Fruit fly (Drosophila melanogaster): ENCODE results near the gene CG42535.
A peak's percentile ranks its signal among the peaks of the same experiment; 100 is the strongest.

Gene CG42535

dm6 chr3L:10675635-10676393 is 45.1 kb upstream of the CG42535 start (continued):
- no peak for TF ChIP-seq cyc (GFP tag; optimal IDR thresholded peaks at IDR 0.05)
- TF ChIP-seq Eip93F (GFP tag; optimal IDR thresholded peaks at IDR 0.05): peak; percentile 71
- TF ChIP-seq Smox (GFP tag; optimal IDR thresholded peaks at IDR 0.05): peak; percentile 2
- no peak for TF ChIP-seq dac (GFP tag; optimal IDR thresholded peaks at IDR 0.05)
- peak; percentile 67 for TF ChIP-seq CG3032 (tag; optimal IDR thresholded peaks at IDR 0.05)
- TF ChIP-seq CG10631 (GFP tag; optimal IDR thresholded peaks at IDR 0.05): peak; percentile 9
- peak; percentile 37 for TF ChIP-seq fd85E (GFP tag; optimal IDR thresholded peaks at IDR 0.05)
- no peak for TF ChIP-seq CG11902 (GFP tag; optimal IDR thresholded peaks at IDR 0.05)
- TF ChIP-seq Blimp-1 (GFP tag; optimal IDR thresholded peaks at IDR 0.05): peak; percentile 26
- peak; percentile 33 for TF ChIP-seq Hr4 (GFP tag; optimal IDR thresholded peaks at IDR 0.05)
- TF ChIP-seq CG9139 (GFP tag; optimal IDR thresholded peaks at IDR 0.05): peak; percentile 90
- TF ChIP-seq salr (GFP tag; optimal IDR thresholded peaks at IDR 0.05): peak in 1 of 2 experiments; percentile 42
- peak; percentile 52 for TF ChIP-seq Met (GFP tag; optimal IDR thresholded peaks at IDR 0.05)
- TF ChIP-seq Eip75B (GFP tag; optimal IDR thresholded peaks at IDR 0.05): peak; percentile 24
- no peak for TF ChIP-seq Hr38 (GFP tag; optimal IDR thresholded peaks at IDR 0.05)
- TF ChIP-seq CG11762 (GFP tag; optimal IDR thresholded peaks at IDR 0.05; ENCODE audit: insufficient read depth): peak; percentile 25
- no peak for TF ChIP-seq svp (GFP tag)
- peak; percentile 65 for TF ChIP-seq vri (GFP tag; optimal IDR thresholded peaks at IDR 0.05)
- TF ChIP-seq Sox15 (GFP tag; optimal IDR thresholded peaks at IDR 0.05): no peak
- TF ChIP-seq spab (GFP tag; optimal IDR thresholded peaks at IDR 0.05): peak; percentile 74
- peak; percentile 73 for TF ChIP-seq CG15336 (GFP tag; IDR thresholded peaks at IDR 0.05)
- peak; percentile 30 for TF ChIP-seq fkh (GFP tag; optimal IDR thresholded peaks at IDR 0.05)
- TF ChIP-seq CG31627 (GFP tag; optimal IDR thresholded peaks at IDR 0.05): no peak
- TF ChIP-seq Lpt (GFP tag; optimal IDR thresholded peaks at IDR 0.05): peak; percentile 62
- peak; percentile 40 for TF ChIP-seq CG8632 (GFP tag; optimal IDR thresholded peaks at IDR 0.05)
- TF ChIP-seq Hr39 (GFP tag; optimal IDR thresholded peaks at IDR 0.05): no peak
- TF ChIP-seq Ets96B (tag; optimal IDR thresholded peaks at IDR 0.05): peak; percentile 53
- peak; percentile 11 for TF ChIP-seq topi (GFP tag; optimal IDR thresholded peaks at IDR 0.05)
- TF ChIP-seq Sox14 (GFP tag; optimal IDR thresholded peaks at IDR 0.05): no peak
- TF ChIP-seq pdm3 (GFP tag; optimal IDR thresholded peaks at IDR 0.05): peak; percentile 19
- peak; percentile 59 for TF ChIP-seq net (GFP tag; optimal IDR thresholded peaks at IDR 0.05)
- peak; percentile 87 for TF ChIP-seq CG6163 (GFP tag; IDR thresholded peaks at IDR 0.05)

DNA sequence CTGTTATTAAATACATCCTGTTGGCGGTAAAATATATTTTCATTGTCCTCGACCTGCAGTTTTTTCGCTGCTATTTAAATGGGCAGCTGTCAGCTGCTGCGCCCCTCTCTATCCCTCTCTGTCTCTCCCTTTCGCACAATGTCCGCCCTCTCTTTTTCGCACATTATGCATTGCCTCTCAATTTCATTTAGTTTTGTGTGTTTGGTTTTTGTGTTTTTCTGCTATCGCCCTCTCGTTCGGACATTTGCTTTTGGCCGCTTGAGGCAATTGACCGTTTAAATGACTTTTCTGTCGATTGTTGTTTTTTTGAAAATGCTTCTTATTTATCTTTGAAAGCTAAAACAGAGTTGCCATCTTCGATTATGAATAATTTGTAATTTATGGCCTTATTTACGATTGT is 44.2 kb upstream of the CG42535 start:
- TF ChIP-seq Sox15 (GFP tag; optimal IDR thresholded peaks at IDR 0.05): no peak

DNA sequence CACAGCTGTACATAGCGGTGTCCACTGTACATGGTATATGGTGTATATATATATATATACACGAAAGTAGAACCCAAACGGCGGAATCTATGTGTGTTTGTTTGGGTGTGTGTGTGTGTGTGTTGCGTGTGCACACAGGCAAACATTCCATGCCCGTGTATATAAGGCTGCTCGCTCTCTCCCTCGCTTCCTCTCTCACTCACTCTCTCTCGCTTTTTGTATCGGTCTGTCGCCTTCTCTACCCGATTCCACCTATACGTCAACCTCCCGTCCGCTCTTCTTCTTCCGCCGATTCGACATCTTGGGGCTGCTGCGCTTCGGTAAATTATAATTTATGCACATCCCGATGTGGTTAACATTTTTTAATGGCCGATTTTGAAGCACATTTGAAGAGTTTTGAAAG is 43.4 kb upstream of the CG42535 start:
- TF ChIP-seq fd85E (GFP tag; optimal IDR thresholded peaks at IDR 0.05): no peak
- no peak for TF ChIP-seq CG6792 (GFP tag; optimal IDR thresholded peaks at IDR 0.05)
- TF ChIP-seq CG11762 (GFP tag; optimal IDR thresholded peaks at IDR 0.05; ENCODE audit: insufficient read depth): no peak
- TF ChIP-seq Sox15 (GFP tag; optimal IDR thresholded peaks at IDR 0.05): no peak
- no peak for TF ChIP-seq Lpt (GFP tag; optimal IDR thresholded peaks at IDR 0.05)
- TF ChIP-seq CG1621 (tag; optimal IDR thresholded peaks at IDR 0.05): no peak
- TF ChIP-seq fkh (GFP tag; optimal IDR thresholded peaks at IDR 0.05): peak; percentile 20
- no peak for TF ChIP-seq Sox14 (GFP tag; optimal IDR thresholded peaks at IDR 0.05)
- no peak for TF ChIP-seq CG31627 (GFP tag; optimal IDR thresholded peaks at IDR 0.05)
- TF ChIP-seq Eip93F (GFP tag; optimal IDR thresholded peaks at IDR 0.05): no peak
- peak; percentile 33 to 39 for TF ChIP-seq ss (GFP tag; optimal IDR thresholded peaks at IDR 0.05)
- peak; percentile 40; the same call in 1 of the 3 replicates for TF ChIP-seq CG6163 (GFP tag; IDR thresholded peaks at IDR 0.05)
- peak; percentile 64 for TF ChIP-seq svp (GFP tag)
- TF ChIP-seq dsx (GFP tag; optimal IDR thresholded peaks at IDR 0.05; ENCODE audit: poor library complexity, severe bottlenecking): peak; percentile 3
- TF ChIP-seq CG6854 (GFP tag; optimal IDR thresholded peaks at IDR 0.05): peak; percentile 21
- no peak for TF ChIP-seq CG6808 (GFP tag; optimal IDR thresholded peaks at IDR 0.05)
- peak; percentile 5 for TF ChIP-seq Met (GFP tag; optimal IDR thresholded peaks at IDR 0.05)
- no peak for TF ChIP-seq CG4318 (GFP tag; optimal IDR thresholded peaks at IDR 0.05)
- no peak for TF ChIP-seq Hr38 (GFP tag; optimal IDR thresholded peaks at IDR 0.05)
- no peak for TF ChIP-seq net (GFP tag; optimal IDR thresholded peaks at IDR 0.05)
- no peak for TF ChIP-seq fd59A (GFP tag; optimal IDR thresholded peaks at IDR 0.05)
